Worm (Caenorhabditis elegans): Measurements from ENCODE around the gene pgp-11.

- TF ChIP-seq ref-1 (GFP tag; conservative IDR thresholded peaks at IDR 0.05) (no peak), med-1 (GFP tag; optimal IDR thresholded peaks at IDR 0.05; ENCODE audit: insufficient read depth) (no peak), ztf-29 (GFP tag; IDR thresholded peaks at IDR 0.05) (no peak), flt-1 (GFP tag; IDR thresholded peaks at IDR 0.05) (no peak), klf-2 (GFP tag; conservative IDR thresholded peaks at IDR 0.05) (no peak), T22C8.4 (GFP tag; IDR thresholded peaks at IDR 0.05) (no peak), ztf-23 (GFP tag; IDR thresholded peaks at IDR 0.05) (no peak), tab-1 (GFP tag; IDR thresholded peaks at IDR 0.05) (no peak)
These were observed 41.9 kb downstream of the pgp-11 start for ce11 chrII:7962181-7962580.

Data from whole organism, midembryonic.